Fruit fly (Drosophila melanogaster) whole organism, pupa: ENCODE data around the gene CG12011.

Experiments used
- CG10348 ChIP-seq: fragments of 200-800 bp; sonication (Bioruptor generic); IDR thresholded peaks from 2 replicates; pipeline ENCODE4 v1.3.6; 2022; ENCODE audit warnings: missing biosample characterization, missing genetic modification characterization
- CG32121 ChIP-seq: fragments of 200-800 bp; sonication (Bioruptor generic); IDR thresholded peaks from 2 replicates; pipeline ENCODE4 v1.3.6; 2022; ENCODE audit warnings: missing biosample characterization, missing genetic modification characterization
- CG34367 ChIP-seq: fragments of 200-800 bp; sonication (Bioruptor generic); optimal IDR thresholded peaks from 2 replicates; lab custom pipeline; 2018; ENCODE audit warnings: missing biosample characterization, mild to moderate bottlenecking, missing genetic modification characterization
- CG4496 ChIP-seq: fragments of 200-800 bp; sonication (Bioruptor generic); IDR thresholded peaks from 3 replicates; pipeline ENCODE4 v1.3.6; 2022; ENCODE audit warnings: missing biosample characterization, missing genetic modification characterization
- CG8159 ChIP-seq: fragments of 200-800 bp; sonication (Bioruptor generic); optimal IDR thresholded peaks from 3 replicates; lab custom pipeline; 2018; ENCODE audit warnings: missing biosample characterization, mild to moderate bottlenecking, missing genetic modification characterization, moderate library complexity
- Snoo ChIP-seq: fragments of 200-800 bp; sonication (Bioruptor generic); optimal IDR thresholded peaks from 3 replicates; lab custom pipeline; 2017; ENCODE audit warnings: missing biosample characterization, mild to moderate bottlenecking, missing genetic modification characterization, inconsistent platforms

dm6 chr3L:1727431-1727830, 33.0 kb downstream of the CG12011 start:
- TF ChIP-seq CG34367 (tag; lab: Kevin White, UChicago) (no peak), CG4496 (GFP tag; lab: Robert Waterston, UW) (no peak), Snoo (tag; lab: Kevin White, UChicago) (no peak), CG8159 (no peak), CG10348 (GFP tag; lab: Robert Waterston, UW) (no peak), CG32121 (no peak)
